Worm (Caenorhabditis elegans) whole organism, young adult: ENCODE results near the gene F55B12.10.

Experiments
- B0261.1 ChIP-seq: sonication (generic microtip); optimal IDR thresholded peaks from 2 replicates; lab custom pipeline; 2016; ENCODE audit warnings: mild to moderate bottlenecking, missing genetic modification characterization, moderate library complexity, missing compliant biosample characterization
- C17E4.6 ChIP-seq: fragments of 200-800 bp; sonication (Bioruptor generic); IDR thresholded peaks from 2 replicates; pipeline ENCODE4 v1.3.6; 2022; ENCODE audit warnings: missing genetic modification reagents, missing genetic modification characterization, missing compliant biosample characterization
- F33H1.4 ChIP-seq: fragments of 200-800 bp; sonication (Bioruptor generic); IDR thresholded peaks from 2 replicates; pipeline ENCODE4 v1.3.6; 2022; ENCODE audit warnings: missing genetic modification reagents, missing genetic modification characterization, missing compliant biosample characterization
- K11D2.4 ChIP-seq: fragments of 200-800 bp; sonication (Bioruptor generic); IDR thresholded peaks from 2 replicates; pipeline ENCODE4 v1.3.6; 2022; ENCODE audit warnings: missing genetic modification reagents, missing genetic modification characterization, missing compliant biosample characterization
- Y53G8AR.9 ChIP-seq: fragments of 200-800 bp; sonication (Bioruptor generic); conservative IDR thresholded peaks from 2 replicates; pipeline ENCODE4 v1.3.6; 2022; ENCODE audit warnings: missing genetic modification reagents, missing genetic modification characterization, missing compliant biosample characterization
- Y56A3A.18 ChIP-seq: fragments of 200-800 bp; sonication (Bioruptor generic); IDR thresholded peaks from 2 replicates; pipeline ENCODE4 v1.3.6; 2022; ENCODE audit warnings: missing genetic modification reagents, missing genetic modification characterization, missing compliant biosample characterization
- Y95B8A.8 ChIP-seq: fragments of 200-800 bp; sonication (Bioruptor generic); IDR thresholded peaks from 2 replicates; pipeline ENCODE4 v1.3.6; 2022; ENCODE audit warnings: missing genetic modification reagents, missing genetic modification characterization, missing compliant biosample characterization
- akir-1 ChIP-seq: fragments of 200-800 bp; sonication (Bioruptor generic); optimal IDR thresholded peaks from 2 replicates; lab custom pipeline; 2018; ENCODE audit warnings: mild to moderate bottlenecking, missing genetic modification characterization, moderate library complexity, missing compliant biosample characterization
- ccch-3 ChIP-seq: fragments of 200-800 bp; sonication (Bioruptor generic); optimal IDR thresholded peaks from 2 replicates; lab custom pipeline; 2018; ENCODE audit warnings: mild to moderate bottlenecking, missing genetic modification characterization, missing compliant biosample characterization
- cebp-1 ChIP-seq, 2 experiments: fragments of 200-800 bp in 1 of 2; sonication (Bioruptor generic) in 1 of 2; sonication (generic microtip) in 1 of 2; IDR thresholded peaks in 1 of 2; optimal IDR thresholded peaks in 1 of 2; 2 replicates each; pipeline versions ENCODE4 v1.3.6 to Lab custom; 2017 to 2022; ENCODE audit warnings: missing compliant biosample characterization in 2 of 2, missing genetic modification characterization in 2 of 2, mild to moderate bottlenecking in 1 of 2, missing genetic modification reagents in 1 of 2, moderate library complexity in 1 of 2
- cebp-2 ChIP-seq: fragments of 200-800 bp; sonication (Bioruptor generic); IDR thresholded peaks from 2 replicates; pipeline ENCODE4 v1.3.6; 2022; ENCODE audit warnings: missing genetic modification characterization, missing compliant biosample characterization
- ceh-27 ChIP-seq: fragments of 200-800 bp; sonication (Bioruptor generic); optimal IDR thresholded peaks from 2 replicates; lab custom pipeline; 2018; ENCODE audit warnings: mild to moderate bottlenecking, missing genetic modification characterization, moderate library complexity, missing compliant biosample characterization
- die-1 ChIP-seq: sonication (generic microtip); optimal IDR thresholded peaks from 2 replicates; lab custom pipeline; 2016; ENCODE audit warnings: missing genotype, mild to moderate bottlenecking, missing genetic modification characterization, missing compliant biosample characterization
- dpl-1 ChIP-seq: fragments of 150-350 bp; optimal IDR thresholded peaks from 2 replicates; lab custom pipeline; 2014; ENCODE audit warnings: missing biosample characterization, missing genetic modification reagents, missing genetic modification characterization
- egrh-3 ChIP-seq: fragments of 200-800 bp; sonication (Bioruptor generic); IDR thresholded peaks from 2 replicates; pipeline ENCODE4 v1.3.6; 2022; ENCODE audit warnings: missing genetic modification reagents, missing genetic modification characterization, missing compliant biosample characterization
- ekl-4 ChIP-seq: fragments of 200-800 bp; sonication (Bioruptor generic); IDR thresholded peaks from 2 replicates; pipeline ENCODE4 v1.3.6; 2022; ENCODE audit warnings: missing genetic modification reagents, missing genetic modification characterization, missing compliant biosample characterization
- ets-4 ChIP-seq: fragments of 200-800 bp; sonication (Bioruptor generic); optimal IDR thresholded peaks from 2 replicates; lab custom pipeline; 2018; ENCODE audit warnings: mild to moderate bottlenecking, missing genetic modification characterization, missing compliant biosample characterization
- him-1 ChIP-seq: sonication (generic microtip); optimal IDR thresholded peaks from 2 replicates; lab custom pipeline; 2016; ENCODE audit warnings: missing genotype, missing genetic modification reagents, missing genetic modification characterization, missing compliant biosample characterization
- hlh-12 ChIP-seq: sonication (generic microtip); optimal IDR thresholded peaks from 2 replicates; lab custom pipeline; 2016; ENCODE audit warnings: missing genetic modification characterization, missing compliant biosample characterization
- hmg-20 ChIP-seq: fragments of 200-800 bp; sonication (Bioruptor generic); IDR thresholded peaks from 2 replicates; pipeline ENCODE4 v1.3.6; 2022; ENCODE audit warnings: missing genetic modification reagents, missing genetic modification characterization, missing compliant biosample characterization
- hsf-1 ChIP-seq: fragments of 200-800 bp; sonication (Bioruptor generic); IDR thresholded peaks from 2 replicates; pipeline ENCODE4 v1.3.6; 2022; ENCODE audit warnings: missing genetic modification reagents, missing genetic modification characterization, missing compliant biosample characterization
- lag-1 ChIP-seq: fragments of 200-800 bp; sonication (Bioruptor generic); IDR thresholded peaks from 2 replicates; pipeline ENCODE4 v1.3.6; 2022; ENCODE audit warnings: missing genetic modification reagents, missing genetic modification characterization, missing compliant biosample characterization
- let-526 ChIP-seq: fragments of 200-800 bp; sonication (Bioruptor generic); IDR thresholded peaks from 2 replicates; pipeline ENCODE4 v1.3.6; 2022; ENCODE audit warnings: missing genetic modification reagents, missing genetic modification characterization, missing compliant biosample characterization
- lin-35 ChIP-seq, 3 experiments: fragments of 150-350 bp in 2 of 3; sonication (generic microtip) in 1 of 3; optimal IDR thresholded peaks; 2 replicates each; lab custom pipeline; 2014 to 2018; ENCODE audit warnings: missing biosample characterization in 3 of 3, missing genetic modification characterization in 3 of 3, missing genetic modification reagents in 3 of 3
- lir-1 ChIP-seq: fragments of 200-800 bp; sonication (Bioruptor generic); conservative IDR thresholded peaks from 2 replicates; pipeline ENCODE4 v1.3.6; 2022; ENCODE audit warnings: missing genetic modification reagents, missing genetic modification characterization, missing compliant biosample characterization
- lsl-1 ChIP-seq: fragments of 200-800 bp; sonication (Bioruptor generic); optimal IDR thresholded peaks from 2 replicates; lab custom pipeline; 2018; ENCODE audit warnings: mild to moderate bottlenecking, missing genetic modification characterization, moderate library complexity, missing compliant biosample characterization
- lsy-27 ChIP-seq: sonication (generic microtip); optimal IDR thresholded peaks from 2 replicates; lab custom pipeline; 2017; ENCODE audit warnings: missing genetic modification characterization, mild to moderate bottlenecking, missing compliant biosample characterization, antibody characterized with exemption, missing genotype, borderline replicate concordance; ENCODE audit not compliant: insufficient read depth
- madf-10 ChIP-seq: sonication (generic microtip); optimal IDR thresholded peaks from 2 replicates; lab custom pipeline; 2016; ENCODE audit warnings: mild to moderate bottlenecking, missing genetic modification characterization, missing compliant biosample characterization
- madf-3 ChIP-seq: fragments of 200-800 bp; sonication (Bioruptor generic); IDR thresholded peaks from 2 replicates; pipeline ENCODE4 v1.3.6; 2022; ENCODE audit warnings: missing genetic modification reagents, missing genetic modification characterization, missing compliant biosample characterization
- rcor-1 ChIP-seq: fragments of 200-800 bp; sonication (Bioruptor generic); IDR thresholded peaks from 2 replicates; pipeline ENCODE4 v1.3.6; 2022; ENCODE audit warnings: missing genetic modification reagents, missing genetic modification characterization, missing compliant biosample characterization
- rpc-1 ChIP-seq, 2 experiments: fragments of 150-350 bp in 1 of 2; sonication (generic microtip) in 1 of 2; optimal IDR thresholded peaks; 2 replicates each; lab custom pipeline; 2014 to 2018; ENCODE audit warnings: missing biosample characterization in 1 of 2, missing genetic modification characterization in 1 of 2, missing genetic modification reagents in 1 of 2, missing genotype in 1 of 2
- tbx-9 ChIP-seq: sonication (generic microtip); optimal IDR thresholded peaks from 2 replicates; lab custom pipeline; 2016; ENCODE audit warnings: borderline replicate concordance, missing genetic modification characterization, inconsistent platforms, missing compliant biosample characterization
- ztf-22 ChIP-seq: fragments of 200-800 bp; sonication (Bioruptor generic); optimal IDR thresholded peaks from 2 replicates; lab custom pipeline; 2018; ENCODE audit warnings: mild to moderate bottlenecking, missing genetic modification characterization, moderate library complexity, missing compliant biosample characterization
- ztf-28 ChIP-seq: fragments of 200-800 bp; sonication (Bioruptor generic); IDR thresholded peaks from 2 replicates; pipeline ENCODE4 v1.3.6; 2022; ENCODE audit warnings: missing genetic modification reagents, missing genetic modification characterization, missing compliant biosample characterization
- ztf-6 ChIP-seq: fragments of 200-800 bp; sonication (Bioruptor generic); IDR thresholded peaks from 2 replicates; pipeline ENCODE4 v1.3.6; 2022; ENCODE audit warnings: missing genetic modification reagents, missing genetic modification characterization, missing compliant biosample characterization

F55B12.10 gene

ce11 chrV:13866353-13866752, 26.8 kb downstream of the F55B12.10 start, which contains the start of gene nhr-175:
TSS of gene nhr-175 (plus strand) at chrV:13866691.
- TF ChIP-seq lsy-27 (tag; lab: Kevin White, UChicago) (no peak), Y53G8AR.9 (GFP tag; lab: Robert Waterston, UW) (no peak), lir-1 (GFP tag; lab: Robert Waterston, UW) (no peak), ceh-27 (GFP tag; lab: Kevin White, UChicago) (no peak), madf-10 (no peak), cebp-2 (no peak), madf-3 (GFP tag; lab: Robert Waterston, UW) (no peak), ztf-28 (no peak), ekl-4 (GFP tag; lab: Robert Waterston, UW) (no peak), ets-4 (GFP tag; lab: Kevin White, UChicago) (no peak), C17E4.6 (GFP tag; lab: Robert Waterston, UW) (no peak), F33H1.4 (GFP tag; lab: Robert Waterston, UW) (no peak), rpc-1 (optimal IDR thresholded peaks at IDR 0.05; lab: Kevin White, UChicago) (no peak), rpc-1 (tag; optimal IDR thresholded peaks at IDR 0.05; lab: Kevin White, UChicago) (no peak), cebp-1 (GFP tag; IDR thresholded peaks at IDR 0.05; lab: Robert Waterston, UW) (no peak), cebp-1 (tag; optimal IDR thresholded peaks at IDR 0.05; lab: Kevin White, UChicago) (no peak), rcor-1 (no peak)
- TF ChIP-seq, all 124 proteins: peak for 0

DNA sequence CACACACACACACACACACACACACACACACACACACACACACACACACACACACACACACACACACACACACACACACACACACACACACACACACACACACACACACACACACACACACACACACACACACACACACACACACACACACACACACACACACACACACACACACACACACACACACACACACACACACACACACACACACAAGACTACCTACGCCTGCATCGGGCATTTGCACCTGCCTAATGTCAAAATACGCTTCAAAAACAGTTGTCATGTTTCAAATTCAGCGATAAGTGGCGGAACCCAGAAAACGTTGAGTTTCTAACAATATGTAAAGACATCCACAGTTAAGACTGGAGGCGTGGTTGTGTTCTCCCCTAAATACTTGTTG, 29.4 kb downstream of the F55B12.10 start:
- TF ChIP-seq egrh-3 (GFP tag; lab: Robert Waterston, UW) (peak; percentile 76; the same call in 1 of the 2 replicates), ceh-27 (GFP tag; lab: Kevin White, UChicago) (peak; percentile 10)
- TF ChIP-seq, all 124 proteins: peak for 2; not testable (repeated sequence) for 122

DNA sequence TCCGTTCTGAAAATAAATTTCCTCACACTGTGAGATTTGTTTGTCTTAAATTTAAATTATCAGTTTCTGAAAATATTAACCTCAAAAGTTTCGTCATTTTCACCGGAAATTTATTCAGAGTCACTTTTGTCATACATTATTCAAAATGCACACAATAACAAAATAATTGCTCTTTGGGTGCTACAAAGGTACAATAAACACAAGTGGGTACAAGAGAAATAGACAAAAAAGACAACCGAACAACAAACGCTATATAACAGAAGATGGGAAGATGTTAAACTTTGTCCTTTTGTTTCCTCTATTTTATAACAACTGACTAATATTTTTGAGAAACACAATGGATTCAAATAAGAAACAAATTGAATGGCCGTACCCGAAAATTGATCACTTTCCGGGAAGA, 30.0 kb downstream of the F55B12.10 start:
- no peak for TF ChIP-seq him-1 (tag; lab: Kevin White, UChicago)
- no peak for TF ChIP-seq Y95B8A.8 (GFP tag; lab: Robert Waterston, UW)
- no peak for TF ChIP-seq Y56A3A.18 (GFP tag; lab: Robert Waterston, UW)
- TF ChIP-seq ztf-6 (GFP tag; lab: Robert Waterston, UW) = no peak
- no peak for TF ChIP-seq hmg-20
- TF ChIP-seq cebp-2 = no peak
- TF ChIP-seq madf-10 = no peak
- no peak for TF ChIP-seq die-1 (tag; lab: Kevin White, UChicago)
- no peak for TF ChIP-seq dpl-1
- TF ChIP-seq lag-1 = no peak
- TF ChIP-seq hlh-12 = no peak
- TF ChIP-seq ccch-3 (GFP tag; lab: Kevin White, UChicago) = no peak
- no peak for TF ChIP-seq lin-35 (GFP tag; optimal IDR thresholded peaks at IDR 0.05; lab: Kevin White, UChicago)
- TF ChIP-seq ztf-22 = no peak
- TF ChIP-seq hsf-1 (GFP tag; lab: Robert Waterston, UW) = no peak
- TF ChIP-seq lir-1 (GFP tag; lab: Robert Waterston, UW) = no peak

- TF ChIP-seq tbx-9 = no peak
- no peak for TF ChIP-seq akir-1
- no peak for TF ChIP-seq lsl-1 (GFP tag; lab: Kevin White, UChicago)
- TF ChIP-seq Y53G8AR.9 (GFP tag; lab: Robert Waterston, UW) = no peak
- no peak for TF ChIP-seq K11D2.4 (GFP tag; lab: Robert Waterston, UW)
- TF ChIP-seq let-526 (GFP tag; lab: Robert Waterston, UW) = no peak
- TF ChIP-seq B0261.1 (tag; lab: Kevin White, UChicago) = no peak
- TF ChIP-seq, all 124 proteins: peak for 0
These were observed 33.4 kb downstream of the F55B12.10 start, which contains the start of gene cpt-5 for ce11 chrV:13872895-13873294. TSS of gene cpt-5 (plus strand) at chrV:13873195.
